Worm (Caenorhabditis elegans): ENCODE results near the gene orc-5.

The orc-5 gene

DNA sequence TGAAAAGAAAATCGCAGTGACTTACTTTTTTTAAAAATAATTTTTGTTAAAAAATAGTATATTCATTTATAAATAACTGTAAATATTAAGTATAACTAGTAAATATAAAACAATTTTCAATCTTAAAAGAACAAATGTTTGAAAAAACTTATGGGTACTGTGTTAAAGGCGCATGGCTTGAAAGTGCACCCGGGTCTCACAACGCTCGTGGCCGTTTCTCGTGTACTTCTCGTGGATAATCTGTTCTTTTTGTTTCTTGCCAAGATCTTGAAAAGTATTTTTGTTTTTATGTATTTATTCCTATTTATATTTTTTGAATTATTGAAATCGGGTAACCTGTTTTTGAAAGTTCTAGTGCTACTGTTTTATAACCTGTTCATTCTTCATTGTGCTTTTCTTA is 31.7 kb upstream of the orc-5 start (continued):
- peak; percentile 60 for TF ChIP-seq snpc-1.3 (tag; optimal IDR thresholded peaks at IDR 0.05; ENCODE audit: insufficient read depth)
- TF ChIP-seq ztf-28 (GFP tag; IDR thresholded peaks at IDR 0.05): no peak
- peak; percentile 29; the same call in 1 of the 2 replicates for TF ChIP-seq ceh-91 (GFP tag; IDR thresholded peaks at IDR 0.05)
- TF ChIP-seq madf-6 (GFP tag; IDR thresholded peaks at IDR 0.05): peak; percentile 94
- peak; percentile 31 for TF ChIP-seq dpl-1 (GFP tag; optimal IDR thresholded peaks at IDR 0.05)
- TF ChIP-seq athp-1 (tag; optimal IDR thresholded peaks at IDR 0.05): no peak
- peak; percentile 33 for TF ChIP-seq lin-54 (GFP tag; optimal IDR thresholded peaks at IDR 0.05)
- 0 out of 2 replicates have a peak, but pooled peaks have one; percentile 30 for TF ChIP-seq attf-6 (GFP tag; IDR thresholded peaks at IDR 0.05)
- peak; percentile 37 for TF ChIP-seq F23B12.7 (tag; optimal IDR thresholded peaks at IDR 0.05; ENCODE audit: insufficient read depth)
- TF ChIP-seq rcor-1 (GFP tag; IDR thresholded peaks at IDR 0.05): peak; percentile 51; the same call in 1 of the 2 replicates
- TF ChIP-seq ama-1 (optimal IDR thresholded peaks at IDR 0.05): no peak
- TF ChIP-seq ama-1 (GFP tag; optimal IDR thresholded peaks at IDR 0.05): no peak
- TF ChIP-seq snpc-4 (GFP tag; optimal IDR thresholded peaks at IDR 0.05): peak; percentile 66
- peak in 3 of 4 experiments; percentile 26 to 57 (median 35) for TF ChIP-seq snpc-4 (tag; optimal IDR thresholded peaks at IDR 0.05)
- no peak for TF ChIP-seq sea-2 (GFP tag; IDR thresholded peaks at IDR 0.05)

DNA sequence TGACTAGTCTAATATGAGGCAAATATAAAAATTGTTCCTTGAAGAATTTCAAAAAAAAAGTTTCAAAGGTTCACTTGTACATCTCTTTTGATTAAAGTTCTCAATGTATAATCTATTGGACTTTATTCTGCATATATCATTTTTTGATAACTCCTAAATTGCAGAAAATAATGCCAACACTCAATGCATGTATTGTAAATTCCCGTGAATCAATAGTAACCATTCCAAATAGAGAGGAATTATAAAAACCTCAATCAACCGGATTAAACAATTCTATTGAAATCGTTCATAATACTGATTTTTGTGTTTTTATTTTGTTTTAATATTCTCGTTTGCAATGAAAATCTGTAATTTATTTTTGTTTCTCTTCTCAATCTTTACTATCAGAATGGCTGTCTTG is 30.7 kb upstream of the orc-5 start, which contains the start of gene T25B9.12:
TSS of gene T25B9.12 (plus strand) at position 301 of the 400 bp plus-strand sequence.
- TF ChIP-seq mcd-1 (GFP tag; IDR thresholded peaks at IDR 0.05): no peak
- no peak for TF ChIP-seq xnd-1 (tag; optimal IDR thresholded peaks at IDR 0.05)
- TF ChIP-seq ztf-6 (GFP tag; IDR thresholded peaks at IDR 0.05): no peak
- TF ChIP-seq T07F8.4 (tag; optimal IDR thresholded peaks at IDR 0.05): no peak
- TF ChIP-seq attf-6 (GFP tag; IDR thresholded peaks at IDR 0.05): no peak
- no peak for TF ChIP-seq F57C9.4 (tag; optimal IDR thresholded peaks at IDR 0.05)
- TF ChIP-seq snpc-4 (GFP tag; optimal IDR thresholded peaks at IDR 0.05): no peak
- no peak for TF ChIP-seq snpc-4 (tag; optimal IDR thresholded peaks at IDR 0.05)
- TF ChIP-seq rpc-1 (optimal IDR thresholded peaks at IDR 0.05): no peak
- TF ChIP-seq rpc-1 (tag; optimal IDR thresholded peaks at IDR 0.05): no peak
- no peak for TF ChIP-seq sptf-2 (GFP tag; optimal IDR thresholded peaks at IDR 0.05)
- no peak for TF ChIP-seq ekl-4 (GFP tag; IDR thresholded peaks at IDR 0.05)
- no peak for TF ChIP-seq B0035.1 (tag; optimal IDR thresholded peaks at IDR 0.05)
- no peak for TF ChIP-seq madf-10 (tag; optimal IDR thresholded peaks at IDR 0.05)
- TF ChIP-seq dox-1 (GFP tag; IDR thresholded peaks at IDR 0.05): no peak
- no peak for TF ChIP-seq B0019.2 (GFP tag; conservative IDR thresholded peaks at IDR 0.05)
- TF ChIP-seq snpc-1.1 (tag; optimal IDR thresholded peaks at IDR 0.05; ENCODE audit: insufficient read depth): no peak
- TF ChIP-seq ceh-79 (tag; optimal IDR thresholded peaks at IDR 0.05): no peak
- no peak for TF ChIP-seq lin-26 (GFP tag; IDR thresholded peaks at IDR 0.05)

DNA sequence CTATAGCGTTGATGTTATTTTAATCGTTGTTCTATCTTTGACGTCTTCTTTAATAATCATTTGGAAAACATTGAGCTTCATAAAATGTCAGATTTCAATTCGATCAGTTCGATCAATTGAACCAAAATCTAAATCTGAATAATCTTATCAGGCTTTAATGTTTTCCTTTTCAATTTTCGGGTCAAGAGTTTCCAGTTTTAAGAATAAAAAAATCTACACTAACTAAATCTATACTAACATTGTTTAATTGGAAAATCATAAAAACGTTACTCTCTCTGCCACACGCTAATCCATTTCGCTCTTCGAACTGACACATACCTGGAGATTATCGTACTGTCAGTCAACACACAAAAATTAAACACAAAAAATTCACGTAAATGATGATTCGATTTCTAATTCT is 29.8 kb upstream of the orc-5 start, which contains the start of gene T25B9.11:
TSS of gene T25B9.11 (plus strand) at position 301 of the 400 bp plus-strand sequence.
- no peak for TF ChIP-seq pbrm-1 (GFP tag; IDR thresholded peaks at IDR 0.05)
- TF ChIP-seq unc-130 (GFP tag; optimal IDR thresholded peaks at IDR 0.05): no peak
- peak; percentile 32 for TF ChIP-seq nhr-80 (tag; optimal IDR thresholded peaks at IDR 0.05)
- TF ChIP-seq madf-8 (GFP tag; conservative IDR thresholded peaks at IDR 0.05): no peak
- TF ChIP-seq ztf-28 (GFP tag; IDR thresholded peaks at IDR 0.05): no peak
- no peak for TF ChIP-seq lin-54 (GFP tag; optimal IDR thresholded peaks at IDR 0.05)
- TF ChIP-seq lir-1 (GFP tag; conservative IDR thresholded peaks at IDR 0.05): no peak
- no peak for TF ChIP-seq rpc-1 (optimal IDR thresholded peaks at IDR 0.05)
- TF ChIP-seq rpc-1 (tag; optimal IDR thresholded peaks at IDR 0.05): no peak

Measured in whole organism, young adult.